Worm (Caenorhabditis elegans) whole organism, midembryonic: Measurements from ENCODE around the gene srsx-33.

Experiments
- T22C8.4 ChIP-seq: fragments of 200-800 bp; sonication (Bioruptor generic); IDR thresholded peaks from 2 replicates; pipeline ENCODE4 v1.3.6; 2022; ENCODE audit warnings: missing genetic modification characterization, missing compliant biosample characterization
- cog-1 ChIP-seq: sonication (generic microtip); optimal IDR thresholded peaks from 2 replicates; lab custom pipeline; 2016; ENCODE audit warnings: missing genetic modification characterization, missing compliant biosample characterization
- flt-1 ChIP-seq: fragments of 200-800 bp; sonication (Bioruptor generic); IDR thresholded peaks from 2 replicates; pipeline ENCODE4 v1.3.6; 2022; ENCODE audit warnings: missing genetic modification characterization, missing compliant biosample characterization
- med-1 ChIP-seq: sonication (generic microtip); optimal IDR thresholded peaks from 2 replicates; lab custom pipeline; 2017; ENCODE audit warnings: missing genetic modification characterization, mild to moderate bottlenecking, missing compliant biosample characterization, antibody characterized with exemption, missing genetic modification reagents; ENCODE audit not compliant: insufficient read depth
- ref-1 ChIP-seq: fragments of 200-800 bp; sonication (Bioruptor generic); conservative IDR thresholded peaks from 2 replicates; pipeline ENCODE4 v1.3.6; 2022; ENCODE audit warnings: missing genetic modification reagents, missing genetic modification characterization, missing compliant biosample characterization
- tab-1 ChIP-seq: fragments of 200-800 bp; sonication (Bioruptor generic); IDR thresholded peaks from 2 replicates; pipeline ENCODE4 v1.3.6; 2022; ENCODE audit warnings: missing genetic modification characterization, missing compliant biosample characterization
- ztf-29 ChIP-seq: fragments of 200-800 bp; sonication (Bioruptor generic); IDR thresholded peaks from 2 replicates; pipeline ENCODE4 v1.3.6; 2022; ENCODE audit warnings: missing genetic modification reagents, missing genetic modification characterization, missing compliant biosample characterization

DNA sequence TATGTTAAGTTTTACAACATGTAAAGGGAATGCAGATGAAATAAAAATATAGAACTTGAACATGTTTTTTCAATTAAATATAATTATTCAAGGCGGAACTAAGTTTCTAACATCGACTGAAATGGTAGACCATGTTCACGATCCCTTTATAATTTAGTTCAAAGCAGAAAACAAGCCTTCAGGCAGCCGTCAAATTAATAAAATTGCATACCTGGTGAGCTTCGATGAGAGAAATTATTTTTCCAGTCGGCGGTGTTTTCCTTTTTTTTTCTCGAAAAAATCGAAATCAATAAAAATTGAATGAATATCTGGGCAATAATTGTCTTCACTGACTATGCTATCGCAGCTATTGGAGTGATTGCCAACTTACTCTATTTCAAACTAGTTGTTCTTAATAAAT, 38.6 kb upstream of the srsx-33 start, which contains the start of gene C03E10.1:
- TF ChIP-seq ztf-29 (GFP tag; lab: Robert Waterston, UW), result no peak
- no peak for TF ChIP-seq tab-1 (GFP tag; lab: Robert Waterston, UW)
- no peak for TF ChIP-seq med-1 (GFP tag; lab: Kevin White, UChicago)
- TF ChIP-seq ref-1 (GFP tag; lab: Robert Waterston, UW), result no peak
- no peak for TF ChIP-seq cog-1 (tag; lab: Kevin White, UChicago)
- TF ChIP-seq flt-1 (GFP tag; lab: Robert Waterston, UW), result no peak
- no peak for TF ChIP-seq T22C8.4 (GFP tag; lab: Robert Waterston, UW)
